Fruit fly (Drosophila melanogaster) whole organism, pupa: ENCODE measurements around the gene CG10165.

Source experiments
- CG15710 ChIP-seq: fragments of 200-800 bp; sonication (Bioruptor generic); optimal IDR thresholded peaks from 2 replicates; lab custom pipeline; 2018; ENCODE audit warnings: missing biosample characterization, mild to moderate bottlenecking, missing genetic modification characterization, moderate library complexity
- CG32121 ChIP-seq: fragments of 200-800 bp; sonication (Bioruptor generic); IDR thresholded peaks from 2 replicates; pipeline ENCODE4 v1.3.6; 2022; ENCODE audit warnings: missing biosample characterization, missing genetic modification characterization
- CG34367 ChIP-seq: fragments of 200-800 bp; sonication (Bioruptor generic); optimal IDR thresholded peaks from 2 replicates; lab custom pipeline; 2018; ENCODE audit warnings: missing biosample characterization, mild to moderate bottlenecking, missing genetic modification characterization
- CG8301 ChIP-seq: fragments of 200-800 bp; sonication (Bioruptor generic); optimal IDR thresholded peaks from 2 replicates; lab custom pipeline; 2018; ENCODE audit warnings: missing biosample characterization, mild to moderate bottlenecking, missing genetic modification characterization
- CG9948 ChIP-seq: fragments of 200-800 bp; sonication (Bioruptor generic); optimal IDR thresholded peaks from 2 replicates; lab custom pipeline; 2018; ENCODE audit warnings: missing biosample characterization, mild to moderate bottlenecking, missing genetic modification characterization, moderate library complexity
- Ets98B ChIP-seq: fragments of 200-800 bp; sonication (Bioruptor generic); IDR thresholded peaks from 2 replicates; pipeline ENCODE4 v1.3.6; 2022; ENCODE audit warnings: missing biosample characterization, missing genetic modification characterization
- Pif1A ChIP-seq: fragments of 200-800 bp; sonication (Bioruptor generic); optimal IDR thresholded peaks from 3 replicates; lab custom pipeline; 2016; ENCODE audit warnings: missing biosample characterization, missing genetic modification characterization

- TF ChIP-seq CG15710 (no peak), Ets98B (no peak), CG34367 (tag; lab: Kevin White, UChicago) (no peak), Pif1A (GFP tag; lab: Kevin White, UChicago) (no peak), CG32121 (GFP tag; lab: Robert Waterston, UW) (no peak), CG8301 (tag; lab: Kevin White, UChicago) (no peak), CG9948 (tag; lab: Kevin White, UChicago) (no peak)
These were observed 42.9 kb downstream of the CG10165 start, which contains the start of gene CG13083 for dm6 chr2L:19487190-19487589.
